Fruit fly (Drosophila melanogaster) whole organism, embryonic: Measurements from ENCODE around the gene bma.
A peak's percentile ranks its signal among the peaks of the same experiment; 100 is the strongest.

Source experiments
- Asciz ChIP-seq: fragments of 200-800 bp; sonication (Bioruptor generic); optimal IDR thresholded peaks from 2 replicates; lab custom pipeline; 2017; ENCODE audit warnings: missing biosample characterization, mild to moderate bottlenecking, missing genetic modification characterization, missing genetic modification reagents
- Atf3 ChIP-seq: fragments of 200-800 bp; sonication (Bioruptor generic); optimal IDR thresholded peaks from 3 replicates; lab custom pipeline; 2016; ENCODE audit warnings: missing biosample characterization, missing genetic modification characterization
- B-H1 ChIP-seq: fragments of 200-800 bp; sonication (Bioruptor generic); IDR thresholded peaks from 3 replicates; pipeline ENCODE4 v1.3.6; 2022; ENCODE audit warnings: missing biosample characterization, missing genetic modification characterization
- B-H2 ChIP-seq: fragments of 200-800 bp; sonication (Bioruptor generic); optimal IDR thresholded peaks from 2 replicates; lab custom pipeline; 2018; ENCODE audit warnings: missing biosample characterization, mild to moderate bottlenecking, missing genetic modification characterization
- Bgb ChIP-seq: fragments of 200-800 bp; sonication (Bioruptor generic); IDR thresholded peaks from 2 replicates; pipeline ENCODE4 v1.3.6; 2022; ENCODE audit warnings: missing biosample characterization, missing genetic modification characterization; ENCODE audit not compliant: partially characterized antibody
- CG10462 ChIP-seq: fragments of 200-800 bp; sonication (Bioruptor generic); optimal IDR thresholded peaks from 2 replicates; lab custom pipeline; 2016; ENCODE audit warnings: missing biosample characterization, missing genetic modification characterization
- CG10979 ChIP-seq: fragments of 200-800 bp; sonication (Bioruptor generic); optimal IDR thresholded peaks from 2 replicates; lab custom pipeline; 2018; ENCODE audit warnings: missing biosample characterization, mild to moderate bottlenecking, missing genetic modification characterization, moderate library complexity
- CG12071 ChIP-seq: fragments of 200-800 bp; sonication (Bioruptor generic); optimal IDR thresholded peaks from 3 replicates; lab custom pipeline; 2018; ENCODE audit warnings: missing biosample characterization, mild to moderate bottlenecking, missing genetic modification characterization
- CG13424 ChIP-seq: fragments of 200-800 bp; sonication (Bioruptor generic); optimal IDR thresholded peaks from 2 replicates; lab custom pipeline; 2019; ENCODE audit warnings: missing biosample characterization, mild to moderate bottlenecking, missing genetic modification characterization, moderate library complexity
- CG14965 ChIP-seq: fragments of 200-800 bp; sonication (Bioruptor generic); optimal IDR thresholded peaks from 2 replicates; lab custom pipeline; 2016; ENCODE audit warnings: missing biosample characterization, missing genetic modification characterization, borderline replicate concordance
- CG1602 ChIP-seq: fragments of 200-800 bp; sonication (Bioruptor generic); optimal IDR thresholded peaks from 3 replicates; lab custom pipeline; 2016; ENCODE audit warnings: missing biosample characterization, missing genetic modification characterization
- CG17186 ChIP-seq: fragments of 200-800 bp; sonication (Bioruptor generic); optimal IDR thresholded peaks from 3 replicates; lab custom pipeline; 2017; ENCODE audit warnings: missing biosample characterization, missing genetic modification reagents, missing genetic modification characterization
- CG17361 ChIP-seq: fragments of 200-800 bp; sonication (Bioruptor generic); IDR thresholded peaks from 3 replicates; pipeline ENCODE4 v1.3.6; 2022; ENCODE audit warnings: missing biosample characterization, missing genetic modification characterization
- CG18619 ChIP-seq: fragments of 200-800 bp; sonication (Bioruptor generic); optimal IDR thresholded peaks from 3 replicates; lab custom pipeline; 2017; ENCODE audit warnings: missing biosample characterization, mild to moderate bottlenecking, missing genetic modification characterization
- CG2202 ChIP-seq: fragments of 200-800 bp; sonication (Bioruptor generic); optimal IDR thresholded peaks from 2 replicates; lab custom pipeline; 2018; ENCODE audit warnings: missing biosample characterization, mild to moderate bottlenecking, missing genetic modification characterization
- CG2712 ChIP-seq: fragments of 200-800 bp; optimal IDR thresholded peaks from 3 replicates; lab custom pipeline; 2019; ENCODE audit warnings: missing biosample characterization, mild to moderate bottlenecking, missing genetic modification characterization, moderate library complexity
- CG30431 ChIP-seq: fragments of 200-800 bp; sonication (Bioruptor generic); optimal IDR thresholded peaks from 2 replicates; lab custom pipeline; 2017; ENCODE audit warnings: missing biosample characterization, missing genetic modification characterization
- CG34422 ChIP-seq: fragments of 200-800 bp; sonication (Bioruptor generic); IDR thresholded peaks from 3 replicates; pipeline ENCODE4 v1.3.6; 2022; ENCODE audit warnings: missing biosample characterization, missing genetic modification characterization
- CG4404 ChIP-seq: fragments of 200-800 bp; sonication (Bioruptor generic); IDR thresholded peaks from 2 replicates; pipeline ENCODE4 v1.3.6; 2022; ENCODE audit warnings: missing biosample characterization, missing genetic modification characterization
- CG4730 ChIP-seq: fragments of 200-800 bp; sonication (Bioruptor generic); IDR thresholded peaks from 2 replicates; pipeline ENCODE4 v1.3.6; 2022; ENCODE audit warnings: missing biosample characterization, missing genetic modification characterization
- CG6654 ChIP-seq: fragments of 200-800 bp; sonication (Bioruptor generic); optimal IDR thresholded peaks from 2 replicates; lab custom pipeline; 2017; ENCODE audit warnings: missing biosample characterization, mild to moderate bottlenecking, missing genetic modification characterization
- CG6689 ChIP-seq: fragments of 200-800 bp; sonication (Bioruptor generic); IDR thresholded peaks from 2 replicates; pipeline ENCODE4 v1.3.6; 2022; ENCODE audit warnings: missing biosample characterization, missing genetic modification characterization
- CG8089 ChIP-seq: fragments of 200-800 bp; sonication (Bioruptor generic); optimal IDR thresholded peaks from 3 replicates; lab custom pipeline; 2016; ENCODE audit warnings: missing biosample characterization, missing genetic modification characterization
- CTCF ChIP-seq: fragments of 200-800 bp; sonication (Bioruptor generic); optimal IDR thresholded peaks from 2 replicates; lab custom pipeline; 2017; ENCODE audit warnings: missing biosample characterization, mild to moderate bottlenecking, missing genetic modification characterization, moderate library complexity
- CoRest ChIP-seq: fragments of 200-800 bp; sonication (Bioruptor generic); optimal IDR thresholded peaks from 3 replicates; lab custom pipeline; 2018; ENCODE audit warnings: missing biosample characterization, mild to moderate bottlenecking, missing genetic modification characterization, moderate library complexity
- Dek ChIP-seq: fragments of 200-800 bp; sonication (Bioruptor generic); optimal IDR thresholded peaks from 3 replicates; lab custom pipeline; 2019; ENCODE audit warnings: missing biosample characterization, mild to moderate bottlenecking, missing genetic modification characterization, moderate library complexity
- E2f2 ChIP-seq: fragments of 200-800 bp; sonication (Bioruptor generic); IDR thresholded peaks from 2 replicates; pipeline ENCODE4 v1.3.6; 2022; ENCODE audit warnings: missing biosample characterization, missing genetic modification characterization
- Hr3 ChIP-seq: fragments of 200-800 bp; sonication (Bioruptor generic); optimal IDR thresholded peaks from 3 replicates; lab custom pipeline; 2016; ENCODE audit warnings: missing biosample characterization, missing genetic modification characterization
- MBD-R2 ChIP-seq: fragments of 200-800 bp; sonication (Bioruptor generic); IDR thresholded peaks from 2 replicates; pipeline ENCODE4 v1.3.6; 2022; ENCODE audit warnings: missing biosample characterization, missing genetic modification characterization
- Neu2 ChIP-seq: fragments of 200-800 bp; sonication (Bioruptor generic); optimal IDR thresholded peaks from 3 replicates; lab custom pipeline; 2016; ENCODE audit warnings: missing biosample characterization, missing genetic modification characterization, borderline replicate concordance
- NfI ChIP-seq: fragments of 200-800 bp; sonication (Bioruptor generic); optimal IDR thresholded peaks from 3 replicates; lab custom pipeline; 2018; ENCODE audit warnings: missing biosample characterization, mild to moderate bottlenecking, missing genetic modification characterization, moderate library complexity
- Optix ChIP-seq: fragments of 200-800 bp; sonication (Bioruptor generic); IDR thresholded peaks from 3 replicates; pipeline ENCODE4 v1.3.6; 2022; ENCODE audit warnings: missing biosample characterization, missing genetic modification characterization
- Pdp1 ChIP-seq, 2 experiments: fragments of 200-800 bp; sonication (Bioruptor generic); optimal IDR thresholded peaks; 3 replicates each; lab custom pipeline; 2016; ENCODE audit warnings: missing biosample characterization in 2 of 2, missing genetic modification characterization in 2 of 2, mild to moderate bottlenecking in 1 of 2, moderate library complexity in 1 of 2
- Sox100B ChIP-seq: fragments of 200-800 bp; sonication (Bioruptor generic); optimal IDR thresholded peaks from 3 replicates; lab custom pipeline; 2018; ENCODE audit warnings: missing biosample characterization, mild to moderate bottlenecking, missing genetic modification characterization
- abd-A ChIP-seq: fragments of 200-800 bp; sonication (Bioruptor generic); optimal IDR thresholded peaks from 3 replicates; lab custom pipeline; 2019; ENCODE audit warnings: missing biosample characterization, mild to moderate bottlenecking, missing genetic modification characterization, moderate library complexity
- bcd ChIP-seq: fragments of 200-800 bp; sonication (Bioruptor generic); optimal IDR thresholded peaks from 2 replicates; lab custom pipeline; 2017; ENCODE audit warnings: missing biosample characterization, mild to moderate bottlenecking, missing genetic modification characterization
- dan ChIP-seq: fragments of 200-800 bp; sonication (Bioruptor generic); IDR thresholded peaks from 2 replicates; pipeline ENCODE4 v1.3.6; 2022; ENCODE audit warnings: missing biosample characterization, missing genetic modification characterization
- ems ChIP-seq: fragments of 200-800 bp; sonication (Bioruptor generic); optimal IDR thresholded peaks from 3 replicates; lab custom pipeline; 2016; ENCODE audit warnings: missing biosample characterization, missing genetic modification characterization
- gce ChIP-seq: fragments of 200-800 bp; sonication (Bioruptor generic); IDR thresholded peaks from 3 replicates; pipeline ENCODE4 v1.3.6; 2022; ENCODE audit warnings: missing biosample characterization, missing genetic modification characterization
- gro ChIP-seq: fragments of 200-800 bp; sonication (Bioruptor generic); optimal IDR thresholded peaks from 2 replicates; lab custom pipeline; 2016; ENCODE audit warnings: missing biosample characterization, missing genetic modification characterization
- gsb-n ChIP-seq: fragments of 200-800 bp; sonication (Bioruptor generic); optimal IDR thresholded peaks from 3 replicates; lab custom pipeline; 2018; ENCODE audit warnings: missing biosample characterization, mild to moderate bottlenecking, missing genetic modification characterization
- luna ChIP-seq: fragments of 200-800 bp; sonication (Bioruptor generic); optimal IDR thresholded peaks from 2 replicates; lab custom pipeline; 2016; ENCODE audit warnings: missing biosample characterization, missing genetic modification characterization
- maf-S ChIP-seq: fragments of 200-800 bp; sonication (Bioruptor generic); optimal IDR thresholded peaks from 2 replicates; lab custom pipeline; 2016; ENCODE audit warnings: missing biosample characterization, missing genetic modification characterization
- nom ChIP-seq: fragments of 200-800 bp; sonication (Bioruptor generic); optimal IDR thresholded peaks from 2 replicates; lab custom pipeline; 2017; ENCODE audit warnings: missing biosample characterization, missing genetic modification characterization, mild to moderate bottlenecking, moderate library complexity, missing genetic modification reagents
- psq ChIP-seq: fragments of 200-800 bp; sonication (Bioruptor generic); optimal IDR thresholded peaks from 2 replicates; lab custom pipeline; 2017; ENCODE audit warnings: missing biosample characterization, missing genetic modification characterization
- run ChIP-seq: fragments of 200-800 bp; sonication (Bioruptor generic); optimal IDR thresholded peaks from 3 replicates; lab custom pipeline; 2018; ENCODE audit warnings: missing biosample characterization, mild to moderate bottlenecking, missing genetic modification characterization
- sima ChIP-seq: fragments of 200-800 bp; sonication (Bioruptor generic); optimal IDR thresholded peaks from 2 replicates; lab custom pipeline; 2016; ENCODE audit warnings: missing biosample characterization, missing genetic modification characterization
- tx ChIP-seq: fragments of 200-800 bp; sonication (Bioruptor generic); optimal IDR thresholded peaks from 2 replicates; lab custom pipeline; 2016; ENCODE audit warnings: missing biosample characterization, missing genetic modification characterization
- vnd ChIP-seq: fragments of 200-800 bp; sonication (Bioruptor generic); IDR thresholded peaks from 3 replicates; pipeline ENCODE4 v1.3.6; 2022; ENCODE audit warnings: missing biosample characterization, missing genetic modification characterization; ENCODE audit not compliant: partially characterized antibody
- wdn ChIP-seq: fragments of 200-800 bp; sonication (Bioruptor generic); IDR thresholded peaks from 2 replicates; pipeline ENCODE4 v1.3.6; 2022; ENCODE audit warnings: missing biosample characterization, missing genetic modification characterization
- wor ChIP-seq: fragments of 200-800 bp; sonication (Bioruptor generic); IDR thresholded peaks from 2 replicates; pipeline ENCODE4 v1.3.6; 2022; ENCODE audit warnings: missing biosample characterization, missing genetic modification characterization

Gene bma

dm6 chr3L:9899046-9899659 is 8.8 kb upstream of the bma start, which contains the start of gene nudE (continued):
- peak; percentile 22; the same call in 1 of the 2 replicates for TF ChIP-seq Bgb (GFP tag; lab: Robert Waterston, UW)
- TF ChIP-seq Neu2 (GFP tag; lab: Kevin White, UChicago), result peak; percentile 17
- TF ChIP-seq CTCF (GFP tag; lab: Kevin White, UChicago), result peak; percentile 49
- no peak for TF ChIP-seq dan (GFP tag; lab: Robert Waterston, UW)
- no peak for TF ChIP-seq CG30431
- TF ChIP-seq CoRest (tag; lab: Kevin White, UChicago), result peak; percentile 6
- no peak for TF ChIP-seq abd-A
- TF ChIP-seq nom (GFP tag; lab: Kevin White, UChicago), result no peak
- no peak for TF ChIP-seq CG1602
- no peak for TF ChIP-seq CG10979
- TF ChIP-seq Hr3 (GFP tag; lab: Kevin White, UChicago), result no peak
- TF ChIP-seq ems (GFP tag; lab: Kevin White, UChicago), result no peak
- no peak for TF ChIP-seq wor (GFP tag; lab: Robert Waterston, UW)
- TF ChIP-seq CG8089 (GFP tag; lab: Kevin White, UChicago), result no peak
- no peak for TF ChIP-seq CG10462
- TF ChIP-seq B-H1 (GFP tag; lab: Robert Waterston, UW), result no peak
- TF ChIP-seq wdn (GFP tag; lab: Robert Waterston, UW), result no peak
- TF ChIP-seq Optix, result no peak
- TF ChIP-seq Dek, result peak; percentile 8
- no peak for TF ChIP-seq gce (GFP tag; lab: Robert Waterston, UW)
- no peak for TF ChIP-seq CG2202
- TF ChIP-seq tx, result no peak
- TF ChIP-seq Sox100B, result no peak
- TF ChIP-seq NfI, result no peak
- TF ChIP-seq CG17186 (GFP tag; lab: Kevin White, UChicago), result peak; percentile 50
- TF ChIP-seq CG34422, result peak; percentile 55; the same call in 1 of the 3 replicates
- no peak for TF ChIP-seq psq (GFP tag; lab: Kevin White, UChicago)
- no peak for TF ChIP-seq CG6689
- TF ChIP-seq maf-S, result peak; percentile 46
- peak in 1 of 2 experiments; percentile 18 for TF ChIP-seq Pdp1 (GFP tag; optimal IDR thresholded peaks at IDR 0.05; lab: Kevin White, UChicago)
- no peak for TF ChIP-seq CG18619 (GFP tag; lab: Kevin White, UChicago)
- TF ChIP-seq MBD-R2 (GFP tag; lab: Robert Waterston, UW), result peak; percentile 39
- TF ChIP-seq CG14965, result no peak
- TF ChIP-seq CG13424 (tag; lab: Kevin White, UChicago), result peak; percentile 0
- TF ChIP-seq CG17361 (GFP tag; lab: Robert Waterston, UW), result no peak
- TF ChIP-seq gro (GFP tag; lab: Kevin White, UChicago), result peak; percentile 30
- peak; percentile 23 for TF ChIP-seq CG2712 (tag; lab: Kevin White, UChicago)
- TF ChIP-seq Asciz, result no peak
- TF ChIP-seq luna (GFP tag; lab: Kevin White, UChicago), result no peak
- TF ChIP-seq B-H2 (GFP tag; lab: Kevin White, UChicago), result peak; percentile 10
- no peak for TF ChIP-seq CG4404
- TF ChIP-seq sima (GFP tag; lab: Kevin White, UChicago), result no peak
- TF ChIP-seq gsb-n (tag; lab: Kevin White, UChicago), result no peak
- TF ChIP-seq run (tag; lab: Kevin White, UChicago), result no peak
- no peak for TF ChIP-seq CG12071 (GFP tag; lab: Kevin White, UChicago)
- TF ChIP-seq vnd (GFP tag; lab: Robert Waterston, UW), result no peak
- TF ChIP-seq Atf3 (GFP tag; lab: Kevin White, UChicago), result peak; percentile 13
- no peak for TF ChIP-seq CG4730
- peak; percentile 56 for TF ChIP-seq E2f2
- TF ChIP-seq bcd, result peak; percentile 13
- no peak for TF ChIP-seq CG6654 (GFP tag; lab: Kevin White, UChicago)
